Worm (Caenorhabditis elegans) whole organism, early embryonic: Measurements from ENCODE around the gene F42H10.2.

Source experiments
- B0310.2 ChIP-seq: sonication (generic microtip); optimal IDR thresholded peaks from 2 replicates; lab custom pipeline; 2016; ENCODE audit warnings: mild to moderate bottlenecking, missing genetic modification characterization, missing compliant biosample characterization
- F13C5.2 ChIP-seq: sonication (generic microtip); optimal IDR thresholded peaks from 2 replicates; lab custom pipeline; 2017; ENCODE audit warnings: mild to moderate bottlenecking, missing genetic modification characterization, inconsistent platforms, missing compliant biosample characterization
- aly-1 ChIP-seq: sonication (generic microtip); optimal IDR thresholded peaks from 2 replicates; lab custom pipeline; 2016; ENCODE audit warnings: missing genetic modification characterization, missing compliant biosample characterization
- ama-1 ChIP-seq: fragments of 150-350 bp; optimal IDR thresholded peaks from 2 replicates; lab custom pipeline; 2014
- ceh-13 ChIP-seq: fragments of 200-800 bp; sonication (Bioruptor generic); optimal IDR thresholded peaks from 2 replicates; lab custom pipeline; 2018; ENCODE audit warnings: mild to moderate bottlenecking, missing genetic modification characterization, missing compliant biosample characterization
- ceh-36 ChIP-seq: sonication (generic microtip); optimal IDR thresholded peaks from 2 replicates; lab custom pipeline; 2016; ENCODE audit warnings: missing genetic modification characterization, inconsistent platforms, missing compliant biosample characterization
- ets-7 ChIP-seq: sonication (generic microtip); optimal IDR thresholded peaks from 2 replicates; lab custom pipeline; 2016; ENCODE audit warnings: missing genotype, missing genetic modification characterization, missing compliant biosample characterization
- flt-1 ChIP-seq: fragments of 200-800 bp; sonication (Bioruptor generic); IDR thresholded peaks from 2 replicates; pipeline ENCODE4 v1.3.6; 2022; ENCODE audit warnings: missing genetic modification characterization, missing compliant biosample characterization
- hmbx-1 ChIP-seq: sonication (generic microtip); optimal IDR thresholded peaks from 2 replicates; lab custom pipeline; 2016; ENCODE audit warnings: mild to moderate bottlenecking, missing genetic modification characterization, missing compliant biosample characterization
- hmg-4 ChIP-seq: fragments of 200-800 bp; sonication (Bioruptor generic); optimal IDR thresholded peaks from 2 replicates; lab custom pipeline; 2018; ENCODE audit warnings: mild to moderate bottlenecking, missing genetic modification characterization, missing compliant biosample characterization
- hnd-1 ChIP-seq: sonication (generic microtip); optimal IDR thresholded peaks from 2 replicates; lab custom pipeline; 2016; ENCODE audit warnings: missing genetic modification characterization, missing compliant biosample characterization
- pes-1 ChIP-seq: fragments of 200-800 bp; sonication (Bioruptor generic); IDR thresholded peaks from 2 replicates; pipeline ENCODE4 v1.3.6; 2022; ENCODE audit warnings: missing genetic modification reagents, missing genetic modification characterization, missing compliant biosample characterization
- scrt-1 ChIP-seq: fragments of 200-800 bp; sonication (Bioruptor generic); IDR thresholded peaks from 2 replicates; pipeline ENCODE4 v1.3.6; 2022; ENCODE audit warnings: missing genetic modification characterization, missing compliant biosample characterization
- sea-1 ChIP-seq: fragments of 200-800 bp; sonication (Bioruptor generic); conservative IDR thresholded peaks from 2 replicates; pipeline ENCODE4 v1.3.6; 2022; ENCODE audit warnings: missing genetic modification characterization, missing compliant biosample characterization
- tbx-11 ChIP-seq: fragments of 200-800 bp; sonication (Bioruptor generic); IDR thresholded peaks from 2 replicates; pipeline ENCODE4 v1.3.6; 2022; ENCODE audit warnings: missing genetic modification characterization, missing compliant biosample characterization
- tbx-37 ChIP-seq: fragments of 200-800 bp; sonication (Bioruptor generic); conservative IDR thresholded peaks from 2 replicates; pipeline ENCODE4 v1.3.6; 2022; ENCODE audit warnings: missing genetic modification reagents, missing genetic modification characterization, missing compliant biosample characterization
- tra-4 ChIP-seq: sonication (generic microtip); optimal IDR thresholded peaks from 2 replicates; lab custom pipeline; 2017; ENCODE audit warnings: missing genetic modification characterization, missing compliant biosample characterization

F42H10.2 gene

ce11 chrIII:8512279-8512942 is 22.0 kb downstream of the F42H10.2 start:
- TF ChIP-seq F13C5.2 (tag; lab: Kevin White, UChicago), result no peak
- no peak for TF ChIP-seq aly-1
- TF ChIP-seq ceh-36 (tag; lab: Kevin White, UChicago), result no peak
- TF ChIP-seq B0310.2 (tag; lab: Kevin White, UChicago), result no peak
- no peak for TF ChIP-seq tbx-37
- no peak for TF ChIP-seq sea-1 (GFP tag; lab: Robert Waterston, UW)
- TF ChIP-seq scrt-1 (GFP tag; lab: Robert Waterston, UW), result no peak
- no peak for TF ChIP-seq hnd-1 (tag; lab: Kevin White, UChicago)
- no peak for TF ChIP-seq ceh-13 (GFP tag; lab: Kevin White, UChicago)
- no peak for TF ChIP-seq pes-1 (GFP tag; lab: Robert Waterston, UW)
- TF ChIP-seq hmg-4 (GFP tag; lab: Kevin White, UChicago), result no peak

- TF ChIP-seq ceh-13 (GFP tag; lab: Kevin White, UChicago), result no peak
- TF ChIP-seq hnd-1 (tag; lab: Kevin White, UChicago), result no peak
Observed at ce11 chrIII:8518990-8519389, 28.6 kb downstream of the F42H10.2 start.

ce11 chrIII:8519886-8520285 is 29.5 kb downstream of the F42H10.2 start, which contains the start of gene ZC21.8:
ZC21.8 (minus strand) TSS chrIII:8519986.
- TF ChIP-seq ets-7 (tag; lab: Kevin White, UChicago), result no peak

- TF ChIP-seq ceh-36 (tag; lab: Kevin White, UChicago), result no peak
- TF ChIP-seq tra-4 (tag; lab: Kevin White, UChicago), result no peak
- no peak for TF ChIP-seq scrt-1 (GFP tag; lab: Robert Waterston, UW)
- TF ChIP-seq ceh-13 (GFP tag; lab: Kevin White, UChicago), result no peak
- TF ChIP-seq hnd-1 (tag; lab: Kevin White, UChicago), result no peak
- TF ChIP-seq tbx-11, result no peak
- TF ChIP-seq hmg-4 (GFP tag; lab: Kevin White, UChicago), result no peak
- TF ChIP-seq hmbx-1 (tag; lab: Kevin White, UChicago), result no peak
- TF ChIP-seq aly-1, result no peak
Observed at ce11 chrIII:8520589-8520988, 30.2 kb downstream of the F42H10.2 start.

- no peak for TF ChIP-seq scrt-1 (GFP tag; lab: Robert Waterston, UW)
- TF ChIP-seq F13C5.2 (tag; lab: Kevin White, UChicago), result no peak
- TF ChIP-seq tra-4 (tag; lab: Kevin White, UChicago), result no peak
- no peak for TF ChIP-seq sea-1 (GFP tag; lab: Robert Waterston, UW)
- no peak for TF ChIP-seq hmg-4 (GFP tag; lab: Kevin White, UChicago)
- no peak for TF ChIP-seq hmbx-1 (tag; lab: Kevin White, UChicago)
- no peak for TF ChIP-seq ceh-36 (tag; lab: Kevin White, UChicago)
- TF ChIP-seq hnd-1 (tag; lab: Kevin White, UChicago), result no peak
- no peak for TF ChIP-seq ama-1 (lab: Kevin White, UChicago)
- no peak for TF ChIP-seq ceh-13 (GFP tag; lab: Kevin White, UChicago)
- TF ChIP-seq aly-1, result no peak
- TF ChIP-seq ets-7 (tag; lab: Kevin White, UChicago), result no peak
- TF ChIP-seq flt-1 (GFP tag; lab: Robert Waterston, UW), result no peak
- TF ChIP-seq B0310.2 (tag; lab: Kevin White, UChicago), result no peak
- TF ChIP-seq tbx-11, result no peak
- no peak for TF ChIP-seq pes-1 (GFP tag; lab: Robert Waterston, UW)
- no peak for TF ChIP-seq tbx-37
Observed at ce11 chrIII:8521654-8522392, 31.4 kb downstream of the F42H10.2 start.

- TF ChIP-seq ets-7 (tag; lab: Kevin White, UChicago) (no peak), ama-1 (lab: Kevin White, UChicago) (no peak), tbx-37 (no peak), ceh-13 (GFP tag; lab: Kevin White, UChicago) (no peak), B0310.2 (tag; lab: Kevin White, UChicago) (no peak), pes-1 (GFP tag; lab: Robert Waterston, UW) (no peak), F13C5.2 (tag; lab: Kevin White, UChicago) (no peak), ceh-36 (tag; lab: Kevin White, UChicago) (no peak), aly-1 (no peak)
Observed at ce11 chrIII:8524773-8525172, 34.4 kb downstream of the F42H10.2 start, which contains the start of gene idpp-15. idpp-15 (plus strand) TSS chrIII:8525073.

- TF ChIP-seq ama-1 (lab: Kevin White, UChicago) (peak; percentile 84), F13C5.2 (tag; lab: Kevin White, UChicago) (no peak)
Observed at ce11 chrIII:8529002-8529401, 38.6 kb downstream of the F42H10.2 start.

ce11 chrIII:8529772-8530171 is 39.4 kb downstream of the F42H10.2 start, which contains the start of gene ZC21.10:
ZC21.10 (plus strand) TSS chrIII:8530072.
- no peak for TF ChIP-seq tra-4 (tag; lab: Kevin White, UChicago)
- TF ChIP-seq ets-7 (tag; lab: Kevin White, UChicago), result no peak
- TF ChIP-seq pes-1 (GFP tag; lab: Robert Waterston, UW), result no peak
- TF ChIP-seq hmbx-1 (tag; lab: Kevin White, UChicago), result no peak
- TF ChIP-seq flt-1 (GFP tag; lab: Robert Waterston, UW), result no peak
- TF ChIP-seq tbx-37, result no peak
- no peak for TF ChIP-seq F13C5.2 (tag; lab: Kevin White, UChicago)
- TF ChIP-seq scrt-1 (GFP tag; lab: Robert Waterston, UW), result no peak
- no peak for TF ChIP-seq tbx-11
- no peak for TF ChIP-seq aly-1
- TF ChIP-seq ama-1 (lab: Kevin White, UChicago), result no peak
- no peak for TF ChIP-seq ceh-13 (GFP tag; lab: Kevin White, UChicago)
- TF ChIP-seq hmg-4 (GFP tag; lab: Kevin White, UChicago), result no peak
- TF ChIP-seq hnd-1 (tag; lab: Kevin White, UChicago), result no peak
- TF ChIP-seq sea-1 (GFP tag; lab: Robert Waterston, UW), result no peak
- TF ChIP-seq B0310.2 (tag; lab: Kevin White, UChicago), result no peak
- TF ChIP-seq ceh-36 (tag; lab: Kevin White, UChicago), result no peak
